Fruit fly (Drosophila melanogaster): ENCODE data around the gene exex.

The exex gene

dm6 chr3L:7976081-7976483 is 28.1 kb downstream of the exex start, which contains the start of the genes HP4 and CG8209 (continued):
- peak; percentile 59 for TF ChIP-seq CG6254 (GFP tag; optimal IDR thresholded peaks at IDR 0.05)
- TF ChIP-seq Dref (GFP tag; IDR thresholded peaks at IDR 0.05) = peak; percentile 70
- no peak for TF ChIP-seq ash1 (GFP tag; optimal IDR thresholded peaks at IDR 0.05)
- TF ChIP-seq CG18764 (GFP tag; optimal IDR thresholded peaks at IDR 0.05) = peak; percentile 61
- peak; percentile 77 for TF ChIP-seq CG9817 (tag; optimal IDR thresholded peaks at IDR 0.05)
- peak; percentile 69 for TF ChIP-seq onecut (GFP tag; IDR thresholded peaks at IDR 0.05)
- peak; percentile 59 for TF ChIP-seq Max (GFP tag; optimal IDR thresholded peaks at IDR 0.05)
- no peak for TF ChIP-seq luna (GFP tag; optimal IDR thresholded peaks at IDR 0.05)
- TF ChIP-seq Scr (GFP tag; IDR thresholded peaks at IDR 0.05; ENCODE audit: partially characterized antibody) = peak; percentile 97
- no peak for TF ChIP-seq lov (optimal IDR thresholded peaks at IDR 0.05)
- TF ChIP-seq lov (GFP tag; IDR thresholded peaks at IDR 0.05) = 0 out of 3 replicates have a peak, but pooled peaks have one; percentile 63
- TF ChIP-seq amos (GFP tag; IDR thresholded peaks at IDR 0.05; ENCODE audit: partially characterized antibody) = peak; percentile 92
- peak; percentile 82 for TF ChIP-seq seq (GFP tag; IDR thresholded peaks at IDR 0.05)
- TF ChIP-seq Kr (GFP tag; optimal IDR thresholded peaks at IDR 0.05) = no peak
- TF ChIP-seq Bgb (GFP tag; IDR thresholded peaks at IDR 0.05; ENCODE audit: partially characterized antibody) = peak; percentile 86
- peak; percentile 32 for TF ChIP-seq Ets97D (GFP tag; optimal IDR thresholded peaks at IDR 0.05)
- TF ChIP-seq CG15073 (GFP tag; optimal IDR thresholded peaks at IDR 0.05) = no peak
- peak; percentile 64; the same call in 1 of the 2 replicates for TF ChIP-seq klu (GFP tag; IDR thresholded peaks at IDR 0.05)
- TF ChIP-seq CG17612 (GFP tag; IDR thresholded peaks at IDR 0.05) = no peak
- peak; percentile 28 for TF ChIP-seq CG8359 (GFP tag; optimal IDR thresholded peaks at IDR 0.05; ENCODE audit: borderline replicate concordance)
- no peak for TF ChIP-seq p53 (GFP tag; optimal IDR thresholded peaks at IDR 0.05)
- TF ChIP-seq CG14667 (GFP tag; IDR thresholded peaks at IDR 0.05) = peak; percentile 73
- peak; percentile 78 for TF ChIP-seq dysf (GFP tag; IDR thresholded peaks at IDR 0.05)
- TF ChIP-seq CG10431 (GFP tag; optimal IDR thresholded peaks at IDR 0.05) = peak; percentile 60
- peak; percentile 82 for TF ChIP-seq ci (GFP tag; IDR thresholded peaks at IDR 0.05)
- TF ChIP-seq Eip74EF (GFP tag; optimal IDR thresholded peaks at IDR 0.05) = peak in 1 of 2 experiments; percentile 63
- TF ChIP-seq lbe (GFP tag; optimal IDR thresholded peaks at IDR 0.05) = peak; percentile 85
- peak; percentile 82 for TF ChIP-seq CG17359 (tag; optimal IDR thresholded peaks at IDR 0.05)
- TF ChIP-seq stc (GFP tag; IDR thresholded peaks at IDR 0.05) = peak; percentile 87
- peak; percentile 90 for TF ChIP-seq lab (GFP tag; optimal IDR thresholded peaks at IDR 0.05)
- TF ChIP-seq CG1024 (GFP tag; IDR thresholded peaks at IDR 0.05) = peak; percentile 62; the same call in 1 of the 2 replicates
- TF ChIP-seq CG12744 (GFP tag; optimal IDR thresholded peaks at IDR 0.05) = no peak
- peak; percentile 53 for TF ChIP-seq Dp (GFP tag; optimal IDR thresholded peaks at IDR 0.05)
- TF ChIP-seq CG4328 (GFP tag; optimal IDR thresholded peaks at IDR 0.05) = peak; percentile 74
- peak; percentile 87 for TF ChIP-seq CG7839 (tag; optimal IDR thresholded peaks at IDR 0.05)
- peak; percentile 72 for TF ChIP-seq rib (GFP tag; IDR thresholded peaks at IDR 0.05)
- peak; percentile 83; the same call in 2 of the 3 replicates for TF ChIP-seq mld (GFP tag; IDR thresholded peaks at IDR 0.05; ENCODE audit: partially characterized antibody)
- peak; percentile 84 for TF ChIP-seq tin (GFP tag; optimal IDR thresholded peaks at IDR 0.05)
- peak in 1 of 3 experiments; percentile 77 for TF ChIP-seq lola (GFP tag; optimal IDR thresholded peaks at IDR 0.05)
- TF ChIP-seq CG18619 (GFP tag; optimal IDR thresholded peaks at IDR 0.05) = peak; percentile 58
- TF ChIP-seq Antp (GFP tag; optimal IDR thresholded peaks at IDR 0.05) = peak; percentile 54
- TF ChIP-seq her (GFP tag; optimal IDR thresholded peaks at IDR 0.05) = peak; percentile 19
- TF ChIP-seq CG12155 (GFP tag; optimal IDR thresholded peaks at IDR 0.05) = peak; percentile 73
- no peak for TF ChIP-seq Lim3 (GFP tag; IDR thresholded peaks at IDR 0.05)
- TF ChIP-seq run (tag; optimal IDR thresholded peaks at IDR 0.05) = peak; percentile 30
- TF ChIP-seq HLH4C (GFP tag; IDR thresholded peaks at IDR 0.05; ENCODE audit: partially characterized antibody) = peak; percentile 85
- TF ChIP-seq fd3F (GFP tag; optimal IDR thresholded peaks at IDR 0.05) = peak; percentile 74
- no peak for TF ChIP-seq sc (optimal IDR thresholded peaks at IDR 0.05)
- TF ChIP-seq sc (GFP tag; optimal IDR thresholded peaks at IDR 0.05) = peak; percentile 56
- TF ChIP-seq Six4 (GFP tag; optimal IDR thresholded peaks at IDR 0.05) = peak; percentile 63

All from whole organism, embryonic.